Worm (Caenorhabditis elegans): ENCODE measurements around the gene F15B9.10.

ce11 chrV:13011904-13012303, 3.2 kb upstream of the F15B9.10 start:
- TF ChIP-seq nhr-237 (tag; optimal IDR thresholded peaks at IDR 0.05): no peak
- no peak for TF ChIP-seq R02D3.7 (tag; optimal IDR thresholded peaks at IDR 0.05)
- TF ChIP-seq ztf-4 (tag; optimal IDR thresholded peaks at IDR 0.05): no peak
- TF ChIP-seq aly-2 (tag; optimal IDR thresholded peaks at IDR 0.05): no peak
- no peak for TF ChIP-seq nhr-77 (tag; optimal IDR thresholded peaks at IDR 0.05)
- no peak for TF ChIP-seq unc-39 (tag; optimal IDR thresholded peaks at IDR 0.05)
- TF ChIP-seq blmp-1 (tag; optimal IDR thresholded peaks at IDR 0.05; ENCODE audit: insufficient read depth): no peak
- no peak for TF ChIP-seq nhr-11 (tag; optimal IDR thresholded peaks at IDR 0.05)

All from whole organism, L2 larva.